Fruit fly (Drosophila melanogaster): Measurements from ENCODE around the gene CG6244.

Gene CG6244

DNA sequence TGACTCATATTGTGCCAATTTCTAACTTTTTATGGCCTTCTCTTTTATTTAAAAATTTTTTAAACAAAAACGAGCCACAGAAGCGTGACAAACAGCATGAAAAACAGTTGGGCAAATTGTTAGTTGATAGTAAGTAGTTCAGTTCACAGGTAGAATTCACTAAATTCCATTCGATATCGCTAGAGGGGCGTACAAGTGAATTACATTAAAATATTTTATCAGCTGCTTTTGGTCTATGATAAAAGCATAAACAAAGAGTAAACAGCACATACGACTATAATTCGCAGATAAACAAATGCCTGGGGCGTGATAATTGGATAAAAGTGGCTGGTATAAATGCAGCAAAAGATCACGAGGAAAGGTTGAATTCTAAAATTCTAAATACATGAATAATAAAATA is 5.9 kb downstream of the CG6244 start (continued):
- peak; percentile 49 for TF ChIP-seq CG15269 (tag; optimal IDR thresholded peaks at IDR 0.05)
- TF ChIP-seq psq (GFP tag; optimal IDR thresholded peaks at IDR 0.05): no peak
- TF ChIP-seq Spps (tag; optimal IDR thresholded peaks at IDR 0.05): no peak
- TF ChIP-seq fru (optimal IDR thresholded peaks at IDR 0.05): no peak
- TF ChIP-seq CG4424 (GFP tag; optimal IDR thresholded peaks at IDR 0.05): no peak
- TF ChIP-seq Kr (GFP tag; optimal IDR thresholded peaks at IDR 0.05): no peak
- TF ChIP-seq CG15011 (GFP tag; optimal IDR thresholded peaks at IDR 0.05): peak; percentile 48
- TF ChIP-seq E2f2 (GFP tag; IDR thresholded peaks at IDR 0.05): no peak
- no peak for TF ChIP-seq insv (GFP tag; optimal IDR thresholded peaks at IDR 0.05)
- TF ChIP-seq CG30431 (GFP tag; optimal IDR thresholded peaks at IDR 0.05): no peak
- TF ChIP-seq sr (GFP tag; IDR thresholded peaks at IDR 0.05): no peak
- TF ChIP-seq ase (GFP tag; IDR thresholded peaks at IDR 0.05): no peak
- no peak for TF ChIP-seq CG2875 (GFP tag; optimal IDR thresholded peaks at IDR 0.05)
- TF ChIP-seq CG18011 (GFP tag; optimal IDR thresholded peaks at IDR 0.05): no peak
- TF ChIP-seq jigr1 (GFP tag; IDR thresholded peaks at IDR 0.05): no peak
- TF ChIP-seq CG7963 (GFP tag; IDR thresholded peaks at IDR 0.05; ENCODE audit: partially characterized antibody): no peak
- TF ChIP-seq H15 (GFP tag; IDR thresholded peaks at IDR 0.05): no peak
- TF ChIP-seq MESR4 (GFP tag; optimal IDR thresholded peaks at IDR 0.05): no peak
- TF ChIP-seq CG18476 (GFP tag; optimal IDR thresholded peaks at IDR 0.05): no peak
- no peak for TF ChIP-seq Optix (GFP tag; IDR thresholded peaks at IDR 0.05)
- TF ChIP-seq schlank (tag; optimal IDR thresholded peaks at IDR 0.05): peak; percentile 12
- peak; percentile 54 for TF ChIP-seq BtbVII (GFP tag; optimal IDR thresholded peaks at IDR 0.05)
- TF ChIP-seq h (optimal IDR thresholded peaks at IDR 0.05): no peak
- TF ChIP-seq Doc2 (GFP tag; IDR thresholded peaks at IDR 0.05): no peak
- no peak for TF ChIP-seq CG4820 (GFP tag; optimal IDR thresholded peaks at IDR 0.05)
- no peak for TF ChIP-seq Bgb (GFP tag; IDR thresholded peaks at IDR 0.05; ENCODE audit: partially characterized antibody)
- TF ChIP-seq yki (optimal IDR thresholded peaks at IDR 0.05): no peak
- TF ChIP-seq Fer1 (GFP tag; optimal IDR thresholded peaks at IDR 0.05): peak; percentile 70
- TF ChIP-seq CG10565 (GFP tag; optimal IDR thresholded peaks at IDR 0.05): no peak
- TF ChIP-seq CG13296 (GFP tag; optimal IDR thresholded peaks at IDR 0.05): peak; percentile 82
- TF ChIP-seq Oli (tag; optimal IDR thresholded peaks at IDR 0.05): no peak
- peak; percentile 32 for TF ChIP-seq Sox100B (GFP tag; optimal IDR thresholded peaks at IDR 0.05)
- TF ChIP-seq CG18599 (GFP tag; optimal IDR thresholded peaks at IDR 0.05): peak; percentile 38
- TF ChIP-seq CG6765 (GFP tag; optimal IDR thresholded peaks at IDR 0.05): peak; percentile 76
- no peak for TF ChIP-seq Dp (GFP tag; optimal IDR thresholded peaks at IDR 0.05)
- no peak for TF ChIP-seq CG2116 (GFP tag; optimal IDR thresholded peaks at IDR 0.05)
- peak; percentile 48 for TF ChIP-seq CG12299 (tag; optimal IDR thresholded peaks at IDR 0.05)
- no peak for TF ChIP-seq Mad (GFP tag; optimal IDR thresholded peaks at IDR 0.05)
- no peak for TF ChIP-seq sna (GFP tag; IDR thresholded peaks at IDR 0.05; ENCODE audit: partially characterized antibody)
- TF ChIP-seq Abd-B (GFP tag; optimal IDR thresholded peaks at IDR 0.05): no peak
- TF ChIP-seq HLHmδ (GFP tag; optimal IDR thresholded peaks at IDR 0.05): no peak
- TF ChIP-seq TFAM (GFP tag; optimal IDR thresholded peaks at IDR 0.05): no peak
- no peak for TF ChIP-seq ems (GFP tag; optimal IDR thresholded peaks at IDR 0.05)
- no peak for TF ChIP-seq ac (GFP tag; optimal IDR thresholded peaks at IDR 0.05)
- no peak for TF ChIP-seq Deaf1 (tag; optimal IDR thresholded peaks at IDR 0.05)
- TF ChIP-seq CG4707 (GFP tag; optimal IDR thresholded peaks at IDR 0.05): no peak
- no peak for TF ChIP-seq chn (GFP tag; optimal IDR thresholded peaks at IDR 0.05)
- no peak for TF ChIP-seq usp (GFP tag; optimal IDR thresholded peaks at IDR 0.05)
- no peak for TF ChIP-seq Hsf (GFP tag; optimal IDR thresholded peaks at IDR 0.05)
- TF ChIP-seq CG5953 (GFP tag; IDR thresholded peaks at IDR 0.05): no peak
- TF ChIP-seq ranshi (GFP tag; IDR thresholded peaks at IDR 0.05): no peak
- no peak for TF ChIP-seq Hey (tag; optimal IDR thresholded peaks at IDR 0.05)
- no peak for TF ChIP-seq CrebB (tag; optimal IDR thresholded peaks at IDR 0.05)

Data from whole organism, embryonic.